Worm (Caenorhabditis elegans) whole organism, L1 larva: ENCODE measurements around the gene F15B9.8.
A peak's percentile ranks its signal among the peaks of the same experiment; 100 is the strongest.

ENCODE experiments used
- C16A3.4 ChIP-seq: fragments of 150-350 bp; optimal IDR thresholded peaks from 2 replicates; lab custom pipeline; 2014; ENCODE audit warnings: missing biosample characterization, missing genetic modification characterization
- C34B4.2 ChIP-seq: sonication (generic microtip); optimal IDR thresholded peaks from 2 replicates; lab custom pipeline; 2017; ENCODE audit warnings: mild to moderate bottlenecking, missing genetic modification characterization, missing compliant biosample characterization
- Y116A8C.19 ChIP-seq: sonication (generic microtip); optimal IDR thresholded peaks from 2 replicates; lab custom pipeline; 2016; ENCODE audit warnings: missing compliant biosample characterization, missing genetic modification characterization, borderline replicate concordance
- alr-1 ChIP-seq: fragments of 200-800 bp; sonication (Bioruptor generic); optimal IDR thresholded peaks from 2 replicates; lab custom pipeline; 2018; ENCODE audit warnings: borderline replicate concordance, mild to moderate bottlenecking, missing genetic modification characterization, missing compliant biosample characterization
- blmp-1 ChIP-seq: fragments of 150-350 bp; optimal IDR thresholded peaks from 2 replicates; lab custom pipeline; 2014; ENCODE audit warnings: missing biosample characterization, missing genetic modification characterization
- ceh-63 ChIP-seq: fragments of 200-800 bp; sonication (Bioruptor generic); optimal IDR thresholded peaks from 2 replicates; lab custom pipeline; 2018; ENCODE audit warnings: mild to moderate bottlenecking, missing genetic modification characterization, missing compliant biosample characterization
- ceh-82 ChIP-seq, 3 experiments: fragments of 150-350 bp in 1 of 3; sonication (generic microtip) in 2 of 3; optimal IDR thresholded peaks; 2 replicates each; lab custom pipeline; 2014 to 2017; ENCODE audit warnings: missing biosample characterization in 3 of 3, missing genetic modification characterization in 3 of 3
- efl-1 ChIP-seq, 4 experiments: fragments of 150-350 bp; optimal IDR thresholded peaks in 3 of 4; peaks in 1 of 4; 1 replicate in 1 of 4; 2 replicates in 3 of 4; lab custom pipeline; 2014; ENCODE audit warnings: missing biosample characterization in 2 of 4, missing genetic modification characterization in 2 of 4, missing genetic modification reagents in 2 of 4
- egl-13 ChIP-seq: sonication (generic microtip); optimal IDR thresholded peaks from 2 replicates; lab custom pipeline; 2016; ENCODE audit warnings: missing genotype, missing genetic modification reagents, missing genetic modification characterization, missing compliant biosample characterization
- elt-2 ChIP-seq: sonication (generic microtip); optimal IDR thresholded peaks from 2 replicates; lab custom pipeline; 2016; ENCODE audit warnings: missing genetic modification characterization, mild to moderate bottlenecking, inconsistent platforms, missing compliant biosample characterization, missing genetic modification reagents
- elt-3 ChIP-seq, 6 experiments: fragments of 150-350 bp in 1 of 6; sonication (generic microtip); optimal IDR thresholded peaks; 2 replicates each; lab custom pipeline; 2017 to 2018; ENCODE audit warnings: missing biosample characterization in 6 of 6, missing genetic modification characterization in 6 of 6, inconsistent platforms in 1 of 6
- fkh-10 ChIP-seq: sonication (generic microtip); optimal IDR thresholded peaks from 2 replicates; lab custom pipeline; 2017; ENCODE audit warnings: missing biosample characterization, missing genetic modification reagents, missing genetic modification characterization
- irx-1 ChIP-seq: sonication (generic microtip); optimal IDR thresholded peaks from 2 replicates; lab custom pipeline; 2016; ENCODE audit warnings: missing genetic modification characterization, missing compliant biosample characterization
- isw-1 ChIP-seq: fragments of 200-800 bp; sonication (Bioruptor generic); IDR thresholded peaks from 2 replicates; pipeline ENCODE4 v1.3.6; 2022; ENCODE audit warnings: missing genetic modification characterization, missing compliant biosample characterization
- lin-14 ChIP-seq: fragments of 200-800 bp; sonication (Bioruptor generic); optimal IDR thresholded peaks from 2 replicates; lab custom pipeline; 2018; ENCODE audit warnings: mild to moderate bottlenecking, missing genetic modification characterization, moderate library complexity, missing compliant biosample characterization
- lin-35 ChIP-seq, 2 experiments: fragments of 150-350 bp; optimal IDR thresholded peaks; 2 replicates each; lab custom pipeline; 2014; ENCODE audit warnings: missing biosample characterization in 2 of 2, missing genetic modification characterization in 2 of 2, missing genetic modification reagents in 2 of 2
- lin-39 ChIP-seq: fragments of 150-350 bp; optimal IDR thresholded peaks from 2 replicates; lab custom pipeline; 2014; ENCODE audit warnings: missing biosample characterization, missing genetic modification reagents, missing genetic modification characterization
- lir-3 ChIP-seq: sonication (generic microtip); optimal IDR thresholded peaks from 2 replicates; lab custom pipeline; 2016; ENCODE audit warnings: mild to moderate bottlenecking, missing genetic modification characterization, moderate library complexity, missing compliant biosample characterization; ENCODE audit not compliant: poor library complexity
- mab-9 ChIP-seq: fragments of 200-800 bp; sonication (Bioruptor generic); IDR thresholded peaks from 2 replicates; pipeline ENCODE4 v1.3.6; 2022; ENCODE audit warnings: missing genetic modification reagents, missing genetic modification characterization, missing compliant biosample characterization
- nhr-11 ChIP-seq: fragments of 150-350 bp; optimal IDR thresholded peaks from 2 replicates; lab custom pipeline; 2014; ENCODE audit warnings: missing biosample characterization, missing genetic modification characterization
- nhr-12 ChIP-seq: sonication (generic microtip); optimal IDR thresholded peaks from 2 replicates; lab custom pipeline; 2017; ENCODE audit warnings: missing biosample characterization, missing genetic modification characterization
- nhr-237 ChIP-seq: fragments of 150-350 bp; optimal IDR thresholded peaks from 2 replicates; lab custom pipeline; 2014; ENCODE audit warnings: missing biosample characterization, missing genetic modification characterization
- nhr-28 ChIP-seq: fragments of 150-350 bp; optimal IDR thresholded peaks from 2 replicates; lab custom pipeline; 2014; ENCODE audit warnings: missing biosample characterization, missing genetic modification characterization
- nhr-71 ChIP-seq: sonication (generic microtip); optimal IDR thresholded peaks from 2 replicates; lab custom pipeline; 2016; ENCODE audit warnings: mild to moderate bottlenecking, missing genetic modification characterization, moderate library complexity, missing compliant biosample characterization
- nhr-90 ChIP-seq: sonication (generic microtip); optimal IDR thresholded peaks from 2 replicates; lab custom pipeline; 2016; ENCODE audit warnings: mild to moderate bottlenecking, missing genetic modification characterization, missing compliant biosample characterization; ENCODE audit not compliant: poor library complexity
- pqm-1 ChIP-seq: sonication (generic microtip); optimal IDR thresholded peaks from 3 replicates; lab custom pipeline; 2017; ENCODE audit warnings: missing biosample characterization, missing genetic modification characterization
- snpc-4 ChIP-seq: fragments of 150-350 bp; optimal IDR thresholded peaks from 2 replicates; lab custom pipeline; 2014; ENCODE audit warnings: missing biosample characterization, missing genetic modification characterization
- sox-4 ChIP-seq: sonication (generic microtip); optimal IDR thresholded peaks from 2 replicates; lab custom pipeline; 2016; ENCODE audit warnings: missing genetic modification characterization, missing compliant biosample characterization
- sptf-1 ChIP-seq: fragments of 150-350 bp; optimal IDR thresholded peaks from 2 replicates; lab custom pipeline; 2014; ENCODE audit warnings: missing biosample characterization, missing genetic modification characterization
- sup-37 ChIP-seq: fragments of 200-800 bp; sonication (Bioruptor generic); optimal IDR thresholded peaks from 2 replicates; lab custom pipeline; 2018; ENCODE audit warnings: mild to moderate bottlenecking, missing genetic modification characterization, missing compliant biosample characterization
- vab-15 ChIP-seq: sonication (generic microtip); optimal IDR thresholded peaks from 2 replicates; lab custom pipeline; 2017; ENCODE audit warnings: missing genotype, mild to moderate bottlenecking, missing genetic modification characterization, missing compliant biosample characterization
- xbp-1 ChIP-seq: sonication (generic microtip); optimal IDR thresholded peaks from 2 replicates; lab custom pipeline; 2016; ENCODE audit warnings: missing genetic modification characterization, missing compliant biosample characterization
- ztf-11 ChIP-seq, 2 experiments: sonication (generic microtip); optimal IDR thresholded peaks; 2 replicates each; lab custom pipeline; 2016 to 2017; ENCODE audit warnings: missing genetic modification characterization in 2 of 2, missing biosample characterization in 1 of 2, missing compliant biosample characterization in 1 of 2

F15B9.8 gene

DNA sequence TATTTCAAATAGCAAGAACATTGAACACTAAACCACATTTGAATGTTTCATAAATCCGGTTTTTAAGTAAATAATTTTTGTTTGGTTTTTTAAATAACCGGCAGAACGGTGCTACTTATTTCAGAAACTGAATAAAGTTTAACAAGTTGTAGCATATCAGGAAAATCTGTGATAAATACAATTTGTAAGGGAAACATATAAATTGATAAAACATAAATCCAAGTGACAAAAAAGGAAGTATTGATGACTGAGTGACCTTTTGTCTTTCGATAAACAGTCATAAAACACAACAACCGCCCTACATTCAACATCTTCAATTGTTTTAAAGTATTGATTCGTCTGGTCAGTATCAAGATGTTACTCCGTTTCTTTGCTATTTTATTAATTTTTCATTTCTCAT lies 6.9 kb downstream of the F15B9.8 start, which contains the start of gene far-5:
TSS of gene far-5 (plus strand) at position 301 of the 400 bp plus-strand sequence.
- peak; percentile 30 for TF ChIP-seq blmp-1
- TF ChIP-seq elt-3 (tag; optimal IDR thresholded peaks at IDR 0.05; lab: Kevin White, UChicago): peak in 1 of 6 experiments; percentile 29
- TF ChIP-seq sox-4: no peak

- no peak for TF ChIP-seq ceh-63
These were observed 9.1 kb downstream of the F15B9.8 start, which contains the start of gene far-3 for ce11 chrV:12997422-12997821. far-3 (minus strand) TSS chrV:12997522.

DNA sequence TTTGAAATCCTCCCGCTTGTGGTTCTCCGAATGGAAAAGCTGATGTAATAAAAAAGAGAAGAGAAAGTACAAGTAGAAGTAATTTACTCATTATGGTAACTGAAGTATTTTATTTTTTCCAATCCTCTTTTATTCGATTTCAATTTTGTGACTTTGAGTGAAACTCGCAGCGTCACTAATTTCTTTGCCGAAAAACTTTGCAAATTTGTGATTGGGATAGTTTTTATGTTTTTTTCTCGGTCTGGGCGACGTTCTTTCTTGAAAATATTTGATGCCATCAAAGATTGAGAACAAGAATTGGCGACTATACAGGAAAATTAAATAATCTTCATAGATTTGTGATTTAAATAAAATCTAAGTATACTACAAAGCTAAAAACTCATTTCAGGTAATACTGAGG lies 11.2 kb downstream of the F15B9.8 start, which contains the start of gene far-4:
TSS of gene far-4 (minus strand) at position 101 of the 400 bp plus-strand sequence.
- TF ChIP-seq ztf-11 (tag; optimal IDR thresholded peaks at IDR 0.05; lab: Kevin White, UChicago): no peak
- TF ChIP-seq nhr-28 (tag; lab: Kevin White, UChicago): no peak
- TF ChIP-seq C34B4.2 (tag; lab: Kevin White, UChicago): no peak
- TF ChIP-seq lin-14 (GFP tag; lab: Kevin White, UChicago): no peak
- TF ChIP-seq xbp-1 (tag; lab: Kevin White, UChicago): no peak
- no peak for TF ChIP-seq lin-35 (GFP tag; optimal IDR thresholded peaks at IDR 0.05; lab: Kevin White, UChicago)
- no peak for TF ChIP-seq snpc-4 (tag; lab: Kevin White, UChicago)
- TF ChIP-seq fkh-10: no peak
- TF ChIP-seq nhr-71 (tag; lab: Kevin White, UChicago): no peak
- TF ChIP-seq egl-13 (tag; lab: Kevin White, UChicago): no peak
- no peak for TF ChIP-seq sup-37 (GFP tag; lab: Kevin White, UChicago)
- no peak for TF ChIP-seq nhr-237 (tag; lab: Kevin White, UChicago)
- TF ChIP-seq ceh-63: no peak
- no peak for TF ChIP-seq C16A3.4
- TF ChIP-seq sptf-1 (tag; lab: Kevin White, UChicago): no peak
- no peak for TF ChIP-seq mab-9 (GFP tag; lab: Robert Waterston, UW)
- no peak for TF ChIP-seq isw-1 (GFP tag; lab: Robert Waterston, UW)

DNA sequence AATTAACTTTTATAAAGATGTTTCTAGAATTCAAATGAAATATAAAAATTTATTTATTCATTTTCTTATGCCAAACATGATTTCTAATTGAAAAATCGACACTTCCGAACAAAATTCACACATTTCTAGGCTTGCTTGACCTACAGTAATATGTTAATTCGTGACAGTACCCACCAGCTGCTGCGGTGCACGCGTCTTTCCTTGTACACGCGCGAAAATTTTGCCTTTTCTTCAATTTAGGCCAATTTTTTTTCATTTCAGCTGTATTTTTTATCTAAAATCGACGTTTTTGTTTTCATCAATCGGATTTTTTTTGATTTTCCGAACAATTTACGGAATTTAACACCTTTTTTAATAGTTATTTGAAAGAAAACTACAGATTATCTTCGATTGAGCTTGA lies 11.7 kb downstream of the F15B9.8 start:
- TF ChIP-seq ceh-82 (tag; optimal IDR thresholded peaks at IDR 0.05; lab: Kevin White, UChicago): no peak
- no peak for TF ChIP-seq nhr-11
- TF ChIP-seq Y116A8C.19 (tag; lab: Kevin White, UChicago): no peak
- no peak for TF ChIP-seq irx-1 (tag; lab: Kevin White, UChicago)
- no peak for TF ChIP-seq nhr-237 (tag; lab: Kevin White, UChicago)
- no peak for TF ChIP-seq ztf-11 (tag; optimal IDR thresholded peaks at IDR 0.05; lab: Kevin White, UChicago)
- TF ChIP-seq pqm-1 (tag; lab: Kevin White, UChicago): no peak
- no peak for TF ChIP-seq nhr-90 (tag; lab: Kevin White, UChicago)
- TF ChIP-seq efl-1 (optimal IDR thresholded peaks at IDR 0.05; lab: Kevin White, UChicago): no peak
- no peak for TF ChIP-seq efl-1 (GFP tag; optimal IDR thresholded peaks at IDR 0.05 in 1 of 2; lab: Kevin White, UChicago)
- no peak for TF ChIP-seq lir-3 (tag; lab: Kevin White, UChicago)
- TF ChIP-seq nhr-12 (tag; lab: Kevin White, UChicago): no peak
- TF ChIP-seq ceh-63: no peak
- no peak for TF ChIP-seq C16A3.4
- no peak for TF ChIP-seq vab-15
- no peak for TF ChIP-seq alr-1 (tag; lab: Kevin White, UChicago)
- no peak for TF ChIP-seq lin-39 (tag; lab: Kevin White, UChicago)

DNA sequence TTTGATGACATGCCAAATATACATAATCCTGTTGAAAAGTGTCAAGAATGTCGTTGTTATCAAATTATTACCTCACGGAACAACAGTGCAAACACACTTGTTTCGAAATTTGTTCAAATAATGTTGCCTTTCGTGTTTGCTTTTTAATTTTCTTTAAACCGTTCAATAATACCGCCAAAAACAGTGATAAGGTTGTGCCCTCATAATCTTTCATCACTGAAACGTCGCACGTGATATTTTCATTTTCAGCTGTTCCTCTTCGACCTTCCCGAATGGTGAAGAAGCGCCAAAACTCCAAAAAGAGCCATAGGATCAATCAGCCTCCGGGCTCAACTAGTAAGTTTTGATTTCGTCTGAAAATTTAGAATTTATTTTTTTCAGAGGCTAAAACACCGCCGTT lies 13.7 kb downstream of the F15B9.8 start, which contains the start of gene inft-2:
TSS of gene inft-2 (plus strand) at position 248 of the 400 bp plus-strand sequence.
- TF ChIP-seq nhr-11 (no peak), elt-2 (tag; lab: Kevin White, UChicago) (peak; percentile 25), efl-1 (optimal IDR thresholded peaks at IDR 0.05; lab: Kevin White, UChicago) (no peak), efl-1 (GFP tag; optimal IDR thresholded peaks at IDR 0.05 in 1 of 2; lab: Kevin White, UChicago) (peak in 1 of 2 experiments; percentile 52)
